Worm (Caenorhabditis elegans) whole organism, L4/young adult: ENCODE measurements around the gene col-141.

Experiments
- W03F9.2 ChIP-seq: fragments of 150-350 bp; optimal IDR thresholded peaks from 2 replicates; lab custom pipeline; 2014; ENCODE audit warnings: missing biosample characterization, missing genetic modification characterization
- dao-5 ChIP-seq: sonication (generic microtip); optimal IDR thresholded peaks from 2 replicates; lab custom pipeline; 2016; ENCODE audit warnings: missing genotype, missing genetic modification characterization, moderate library complexity, missing compliant biosample characterization
- him-1 ChIP-seq: sonication (generic microtip); optimal IDR thresholded peaks from 2 replicates; lab custom pipeline; 2016; ENCODE audit warnings: missing genotype, missing genetic modification reagents, missing genetic modification characterization, missing compliant biosample characterization

ce11 chrV:6836036-6836435, 6.5 kb downstream of the col-141 start:
- no peak for TF ChIP-seq W03F9.2
- TF ChIP-seq him-1 (tag; lab: Kevin White, UChicago): no peak
- TF ChIP-seq dao-5: no peak
